Fruit fly (Drosophila melanogaster): Measurements from ENCODE around the gene CG12984.

CG12984 gene

DNA sequence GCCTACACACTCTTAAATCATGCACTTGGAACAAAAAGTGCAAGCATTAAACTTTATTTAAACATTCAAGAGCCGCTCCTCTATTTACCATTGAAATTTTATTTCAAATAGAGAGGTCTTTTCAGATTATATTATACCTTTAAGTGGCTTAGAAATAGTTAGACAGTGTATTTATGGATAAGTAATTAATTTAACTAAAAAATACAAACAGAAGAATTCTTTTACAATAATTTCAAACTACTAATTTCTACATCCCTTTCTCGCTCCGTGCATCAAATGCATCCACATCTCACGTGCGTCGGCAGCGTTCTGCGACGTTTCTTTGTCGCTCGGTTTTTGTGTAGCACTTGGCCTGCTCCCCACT lies 41.4 kb upstream of the CG12984 start (continued):
- TF ChIP-seq Meics (GFP tag; optimal IDR thresholded peaks at IDR 0.05) (no peak), CG7786 (GFP tag; optimal IDR thresholded peaks at IDR 0.05) (no peak), Sox102F (GFP tag; optimal IDR thresholded peaks at IDR 0.05) (peak; percentile 79), lab (GFP tag; optimal IDR thresholded peaks at IDR 0.05) (peak; percentile 52), CG3281 (GFP tag; optimal IDR thresholded peaks at IDR 0.05) (no peak), tgo (GFP tag; IDR thresholded peaks at IDR 0.05) (peak; percentile 37; the same call in 2 of the 3 replicates), gem (tag; optimal IDR thresholded peaks at IDR 0.05) (peak; percentile 88), CG11696 (GFP tag; IDR thresholded peaks at IDR 0.05) (no peak), sens (GFP tag) (peak; percentile 97), CG17361 (GFP tag; IDR thresholded peaks at IDR 0.05) (peak; percentile 74), ase (GFP tag; IDR thresholded peaks at IDR 0.05) (peak; percentile 48; the same call in 1 of the 3 replicates), Nf-YB (GFP tag; optimal IDR thresholded peaks at IDR 0.05) (no peak), CG15696 (tag; optimal IDR thresholded peaks at IDR 0.05) (peak; percentile 52), ATbp (GFP tag; optimal IDR thresholded peaks at IDR 0.05) (peak; percentile 73), trh (GFP tag; optimal IDR thresholded peaks at IDR 0.05) (no peak), sd (tag; optimal IDR thresholded peaks at IDR 0.05) (no peak), CG18764 (GFP tag; optimal IDR thresholded peaks at IDR 0.05) (no peak), CG11093 (GFP tag; IDR thresholded peaks at IDR 0.05) (no peak), Kr (GFP tag; optimal IDR thresholded peaks at IDR 0.05) (no peak), fu2 (GFP tag; optimal IDR thresholded peaks at IDR 0.05) (no peak), sisA (GFP tag; IDR thresholded peaks at IDR 0.05) (peak; percentile 59; the same call in 1 of the 2 replicates), CG1602 (GFP tag; optimal IDR thresholded peaks at IDR 0.05) (peak; percentile 59), BtbVII (GFP tag; optimal IDR thresholded peaks at IDR 0.05) (no peak), Dll (GFP tag; IDR thresholded peaks at IDR 0.05; ENCODE audit: partially characterized antibody) (no peak), Side (GFP tag; optimal IDR thresholded peaks at IDR 0.05) (no peak), chif (GFP tag; optimal IDR thresholded peaks at IDR 0.05) (peak; percentile 45 to 53), lilli (GFP tag; optimal IDR thresholded peaks at IDR 0.05) (peak; percentile 21), CG12236 (GFP tag; optimal IDR thresholded peaks at IDR 0.05) (no peak), CG12744 (GFP tag; optimal IDR thresholded peaks at IDR 0.05) (no peak), Aef1 (GFP tag; IDR thresholded peaks at IDR 0.05) (no peak), esg (GFP tag; conservative IDR thresholded peaks at IDR 0.05) (peak; percentile 45; the same call in 1 of the 2 replicates), CG2202 (tag; optimal IDR thresholded peaks at IDR 0.05) (peak; percentile 63), eve (GFP tag; optimal IDR thresholded peaks at IDR 0.05) (peak in 1 of 2 experiments; percentile 91), B-H2 (GFP tag; optimal IDR thresholded peaks at IDR 0.05) (no peak), hkb (optimal IDR thresholded peaks at IDR 0.05) (no peak), hkb (GFP tag; IDR thresholded peaks at IDR 0.05) (peak; percentile 69), CG3847 (GFP tag; IDR thresholded peaks at IDR 0.05) (peak; percentile 15; the same call in 1 of the 2 replicates), sens-2 (GFP tag; IDR thresholded peaks at IDR 0.05) (no peak), CG30020 (tag; optimal IDR thresholded peaks at IDR 0.05) (peak; percentile 30), btn (GFP tag; optimal IDR thresholded peaks at IDR 0.05) (no peak), org-1 (GFP tag; optimal IDR thresholded peaks at IDR 0.05) (peak; percentile 49), CG8089 (GFP tag; optimal IDR thresholded peaks at IDR 0.05) (peak; percentile 18), prd (optimal IDR thresholded peaks at IDR 0.05) (no peak), prd (GFP tag; IDR thresholded peaks at IDR 0.05) (peak; percentile 58; the same call in 1 of the 3 replicates), Six4 (GFP tag; optimal IDR thresholded peaks at IDR 0.05) (peak; percentile 51), pzg (GFP tag; optimal IDR thresholded peaks at IDR 0.05) (no peak), br (optimal IDR thresholded peaks at IDR 0.05) (no peak), Eip74EF (GFP tag; optimal IDR thresholded peaks at IDR 0.05) (peak in 1 of 2 experiments; percentile 50), cato (GFP tag; optimal IDR thresholded peaks at IDR 0.05; ENCODE audit: borderline replicate concordance) (peak; percentile 6), sr (GFP tag; IDR thresholded peaks at IDR 0.05) (peak; percentile 69; the same call in 1 of the 3 replicates), CG1529 (GFP tag; optimal IDR thresholded peaks at IDR 0.05) (peak; percentile 61), CG31365 (tag; optimal IDR thresholded peaks at IDR 0.05) (no peak)
